Fruit fly (Drosophila melanogaster): ENCODE data around the gene CG32264.

Gene CG32264

dm6 chr3L:3814010-3814833 is 8.0 kb upstream of the CG32264 start, which contains the start of gene Scsalpha1 (continued):
- peak; percentile 1 for TF ChIP-seq CG5180 (GFP tag; optimal IDR thresholded peaks at IDR 0.05)
- no peak for TF ChIP-seq mam (GFP tag; optimal IDR thresholded peaks at IDR 0.05)
- no peak for TF ChIP-seq Poxn (GFP tag; IDR thresholded peaks at IDR 0.05)
- TF ChIP-seq CG4617 (GFP tag; optimal IDR thresholded peaks at IDR 0.05; ENCODE audit: borderline replicate concordance) = peak; percentile 72
- no peak for TF ChIP-seq eve (GFP tag; optimal IDR thresholded peaks at IDR 0.05)
- no peak for TF ChIP-seq insv (GFP tag; optimal IDR thresholded peaks at IDR 0.05)
- peak; percentile 98 for TF ChIP-seq sna (GFP tag; IDR thresholded peaks at IDR 0.05; ENCODE audit: partially characterized antibody)
- peak; percentile 97 for TF ChIP-seq Dll (GFP tag; IDR thresholded peaks at IDR 0.05; ENCODE audit: partially characterized antibody)
- TF ChIP-seq CG4707 (GFP tag; optimal IDR thresholded peaks at IDR 0.05) = no peak
- no peak for TF ChIP-seq CG6683 (GFP tag; optimal IDR thresholded peaks at IDR 0.05)
- TF ChIP-seq CG32532 (GFP tag; IDR thresholded peaks at IDR 0.05) = peak; percentile 56; the same call in 1 of the 2 replicates
- TF ChIP-seq CG12155 (GFP tag; optimal IDR thresholded peaks at IDR 0.05) = peak; percentile 8
- TF ChIP-seq hbn (GFP tag; IDR thresholded peaks at IDR 0.05; ENCODE audit: partially characterized antibody) = peak; percentile 99
- no peak for TF ChIP-seq Dfd (GFP tag; optimal IDR thresholded peaks at IDR 0.05)
- TF ChIP-seq CG11696 (GFP tag; IDR thresholded peaks at IDR 0.05) = peak; percentile 40; the same call in 1 of the 2 replicates
- TF ChIP-seq H2.0 (GFP tag; IDR thresholded peaks at IDR 0.05) = peak; percentile 42; the same call in 1 of the 2 replicates
- TF ChIP-seq cg (GFP tag; optimal IDR thresholded peaks at IDR 0.05) = no peak
- TF ChIP-seq mld (GFP tag; IDR thresholded peaks at IDR 0.05; ENCODE audit: partially characterized antibody) = peak; percentile 100
- peak; percentile 99 for TF ChIP-seq CG13287 (GFP tag; IDR thresholded peaks at IDR 0.05; ENCODE audit: partially characterized antibody)
- no peak for TF ChIP-seq ro (GFP tag; IDR thresholded peaks at IDR 0.05)
- TF ChIP-seq CG16863 (GFP tag; optimal IDR thresholded peaks at IDR 0.05) = peak; percentile 10
- no peak for TF ChIP-seq ems (GFP tag; optimal IDR thresholded peaks at IDR 0.05)
- peak; percentile 87 for TF ChIP-seq CG2116 (GFP tag; optimal IDR thresholded peaks at IDR 0.05)
- no peak for TF ChIP-seq lbe (GFP tag; optimal IDR thresholded peaks at IDR 0.05)
- TF ChIP-seq ab (GFP tag; optimal IDR thresholded peaks at IDR 0.05) = no peak
- TF ChIP-seq CG17802 (tag; optimal IDR thresholded peaks at IDR 0.05) = no peak
- TF ChIP-seq NK7.1 (GFP tag; optimal IDR thresholded peaks at IDR 0.05) = no peak
- TF ChIP-seq pnt (GFP tag; optimal IDR thresholded peaks at IDR 0.05) = no peak
- TF ChIP-seq Gsc (GFP tag; IDR thresholded peaks at IDR 0.05) = no peak
- no peak for TF ChIP-seq psq (GFP tag; optimal IDR thresholded peaks at IDR 0.05)
- peak; percentile 100 for TF ChIP-seq CG7963 (GFP tag; IDR thresholded peaks at IDR 0.05; ENCODE audit: partially characterized antibody)
- TF ChIP-seq ac (GFP tag; optimal IDR thresholded peaks at IDR 0.05) = no peak
- TF ChIP-seq CG32772 (GFP tag; IDR thresholded peaks at IDR 0.05) = peak; percentile 37; the same call in 1 of the 2 replicates
- TF ChIP-seq PHDP (tag; optimal IDR thresholded peaks at IDR 0.05) = peak; percentile 41
- TF ChIP-seq CG8089 (GFP tag; optimal IDR thresholded peaks at IDR 0.05) = no peak
- no peak for TF ChIP-seq dmrt11E (tag; optimal IDR thresholded peaks at IDR 0.05)
- peak; percentile 29 for TF ChIP-seq CG6254 (GFP tag; optimal IDR thresholded peaks at IDR 0.05)
- TF ChIP-seq Asciz (GFP tag; optimal IDR thresholded peaks at IDR 0.05) = no peak
- TF ChIP-seq Nf-YA (GFP tag; IDR thresholded peaks at IDR 0.05) = 0 out of 2 replicates have a peak, but pooled peaks have one; percentile 42
- TF ChIP-seq CG16779 (GFP tag; IDR thresholded peaks at IDR 0.05) = no peak
- TF ChIP-seq CG6813 (GFP tag; optimal IDR thresholded peaks at IDR 0.05) = no peak
- no peak for TF ChIP-seq fd3F (GFP tag; optimal IDR thresholded peaks at IDR 0.05)
- peak; percentile 73 for TF ChIP-seq slbo (GFP tag; IDR thresholded peaks at IDR 0.05)
- TF ChIP-seq bigmax (GFP tag; optimal IDR thresholded peaks at IDR 0.05) = no peak
- TF ChIP-seq CG17612 (GFP tag; IDR thresholded peaks at IDR 0.05) = peak; percentile 18; the same call in 1 of the 2 replicates
- TF ChIP-seq CG11560 (tag; IDR thresholded peaks at IDR 0.05) = peak; percentile 69; the same call in 1 of the 3 replicates
- TF ChIP-seq CG4404 (GFP tag; IDR thresholded peaks at IDR 0.05) = no peak
- TF ChIP-seq seq (GFP tag; IDR thresholded peaks at IDR 0.05) = peak; percentile 71; the same call in 1 of the 2 replicates
